Worm (Caenorhabditis elegans): Measurements from ENCODE around the gene nhr-130.
A peak's percentile ranks its signal among the peaks of the same experiment; 100 is the strongest.

nhr-130 gene

DNA sequence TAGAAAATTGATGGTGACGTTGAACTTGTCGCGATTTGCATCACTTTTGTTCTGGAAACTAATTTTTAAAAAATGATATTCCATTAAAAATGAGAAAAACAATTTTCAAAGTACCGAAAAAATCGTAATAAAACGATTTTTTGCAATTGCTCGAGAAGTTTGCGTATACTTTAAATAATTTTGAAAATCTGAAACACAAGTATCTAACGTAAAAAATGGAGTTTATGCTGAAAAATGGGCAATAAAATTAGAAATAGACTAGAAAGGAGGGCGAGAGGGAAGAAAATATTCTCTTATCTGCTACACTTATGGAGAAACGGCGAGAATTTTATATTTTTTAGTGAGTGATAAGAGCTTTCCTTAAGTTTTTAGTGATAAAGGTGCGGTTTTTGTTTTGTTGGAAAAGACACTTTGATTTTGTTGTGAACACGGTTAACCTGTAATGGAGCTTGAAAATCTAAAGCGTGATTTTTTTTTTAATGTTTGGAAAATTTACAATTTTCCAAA is at the start of gene nhr-130:
Gene nhr-130, minus strand, starts transcription at position 51 of the 507 bp plus-strand sequence.
- TF ChIP-seq pha-4 (tag; optimal IDR thresholded peaks at IDR 0.05) (peak; percentile 20), elt-2 (tag; optimal IDR thresholded peaks at IDR 0.05) (peak; percentile 90), pqm-1 (tag; optimal IDR thresholded peaks at IDR 0.05) (peak; percentile 77), ZK546.5 (tag; optimal IDR thresholded peaks at IDR 0.05) (no peak)

DNA sequence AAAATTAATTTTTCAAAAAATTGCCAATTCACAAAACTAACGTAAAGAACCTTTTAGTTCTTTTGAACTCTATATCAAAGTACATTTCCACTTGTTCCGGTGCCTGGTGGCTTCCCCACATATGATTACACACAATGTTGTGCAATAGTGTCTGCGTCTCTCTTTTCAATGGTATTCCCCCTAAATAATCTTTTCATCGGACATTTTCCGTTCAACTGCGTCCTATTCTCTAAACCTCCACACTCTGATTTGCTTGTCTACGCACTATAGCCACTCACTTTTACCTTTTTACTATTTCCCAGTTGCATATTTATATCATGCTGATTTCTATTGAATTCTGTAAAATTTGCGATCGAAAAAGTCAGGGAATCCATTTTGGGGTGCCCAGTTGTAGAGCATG is 48.9 kb upstream of the nhr-130 start, which contains the start of gene nhr-58:
Gene nhr-58, plus strand, starts transcription at position 214 of the 400 bp plus-strand sequence.
- peak; percentile 85 for TF ChIP-seq jun-1 (tag; optimal IDR thresholded peaks at IDR 0.05)
- TF ChIP-seq ceh-82 (tag; optimal IDR thresholded peaks at IDR 0.05), result no peak
- no peak for TF ChIP-seq nhr-76 (tag; optimal IDR thresholded peaks at IDR 0.05)
- TF ChIP-seq nhr-25 (tag; optimal IDR thresholded peaks at IDR 0.05), result peak; percentile 56
- TF ChIP-seq nfya-1 (tag; optimal IDR thresholded peaks at IDR 0.05; ENCODE audit: insufficient read depth), result peak; percentile 66
- TF ChIP-seq nhr-23 (tag; optimal IDR thresholded peaks at IDR 0.05), result peak; percentile 68
- no peak for TF ChIP-seq ZK546.5 (tag; optimal IDR thresholded peaks at IDR 0.05)
- TF ChIP-seq mdl-1 (tag; optimal IDR thresholded peaks at IDR 0.05), result peak; percentile 49
- peak; percentile 97 for TF ChIP-seq pqm-1 (tag; optimal IDR thresholded peaks at IDR 0.05)
- no peak for TF ChIP-seq lin-15B (tag; optimal IDR thresholded peaks at IDR 0.05)
- no peak for TF ChIP-seq R02D3.7 (tag; optimal IDR thresholded peaks at IDR 0.05)
- TF ChIP-seq nhr-43 (tag; optimal IDR thresholded peaks at IDR 0.05; ENCODE audit: poor library complexity, severe bottlenecking), result peak; percentile 40
- TF ChIP-seq lin-39 (tag; optimal IDR thresholded peaks at IDR 0.05), result peak; percentile 29
- TF ChIP-seq zag-1 (tag; optimal IDR thresholded peaks at IDR 0.05), result no peak
- no peak for TF ChIP-seq nhr-12 (tag; optimal IDR thresholded peaks at IDR 0.05)
- TF ChIP-seq nhr-11 (tag; optimal IDR thresholded peaks at IDR 0.05), result no peak
- peak; percentile 86 for TF ChIP-seq elt-2 (tag; optimal IDR thresholded peaks at IDR 0.05)
- TF ChIP-seq egl-27 (tag; optimal IDR thresholded peaks at IDR 0.05), result peak; percentile 78
- TF ChIP-seq pha-4 (tag; optimal IDR thresholded peaks at IDR 0.05), result peak; percentile 90
- peak; percentile 43 for TF ChIP-seq elt-1 (tag; optimal IDR thresholded peaks at IDR 0.05)
- TF ChIP-seq ceh-9 (tag; optimal IDR thresholded peaks at IDR 0.05), result no peak
- peak in 1 of 3 experiments; percentile 15 for TF ChIP-seq elt-3 (tag; optimal IDR thresholded peaks at IDR 0.05)
- no peak for TF ChIP-seq tbx-2 (tag; optimal IDR thresholded peaks at IDR 0.05)
- no peak for TF ChIP-seq daf-12 (tag; optimal IDR thresholded peaks at IDR 0.05)
- no peak for TF ChIP-seq ama-1 (optimal IDR thresholded peaks at IDR 0.05)

DNA sequence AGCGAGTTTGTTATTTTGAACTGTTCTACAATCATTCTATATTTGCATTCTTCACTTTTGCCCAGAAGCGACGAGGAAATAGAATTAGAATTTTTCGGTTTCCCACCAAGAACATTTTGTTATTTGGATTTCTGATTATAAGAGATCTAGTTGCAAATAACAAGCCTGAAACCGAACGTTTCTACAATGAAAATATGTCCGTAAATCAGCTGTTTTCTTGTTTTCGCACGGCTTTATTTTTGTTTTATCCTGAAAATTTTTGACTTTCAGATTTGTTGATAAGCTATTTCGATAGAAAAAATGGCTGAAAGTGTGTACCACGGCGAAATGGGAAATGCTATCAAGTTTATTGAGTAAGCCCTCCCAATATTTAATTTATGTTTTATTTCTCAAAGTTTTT is 44.5 kb upstream of the nhr-130 start, which contains the start of gene srw-108:
Gene srw-108, plus strand, starts transcription at position 301 of the 400 bp plus-strand sequence.
- TF ChIP-seq unc-39 (tag; optimal IDR thresholded peaks at IDR 0.05), result no peak
- no peak for TF ChIP-seq nhr-28 (tag; optimal IDR thresholded peaks at IDR 0.05)
- TF ChIP-seq ztf-4 (tag; optimal IDR thresholded peaks at IDR 0.05), result no peak
- TF ChIP-seq nhr-76 (tag; optimal IDR thresholded peaks at IDR 0.05), result no peak
- no peak for TF ChIP-seq ZK546.5 (tag; optimal IDR thresholded peaks at IDR 0.05)
- no peak for TF ChIP-seq elt-2 (tag; optimal IDR thresholded peaks at IDR 0.05)
- no peak for TF ChIP-seq lin-39 (tag; optimal IDR thresholded peaks at IDR 0.05)
- no peak for TF ChIP-seq hmg-11 (tag; optimal IDR thresholded peaks at IDR 0.05)
- TF ChIP-seq mml-1 (tag; optimal IDR thresholded peaks at IDR 0.05), result no peak
- TF ChIP-seq ceh-28 (tag; optimal IDR thresholded peaks at IDR 0.05), result no peak
- TF ChIP-seq fkh-2 (tag; optimal IDR thresholded peaks at IDR 0.05), result no peak
- no peak for TF ChIP-seq elt-3 (tag; optimal IDR thresholded peaks at IDR 0.05)
- no peak for TF ChIP-seq nhr-23 (tag; optimal IDR thresholded peaks at IDR 0.05)
- TF ChIP-seq sea-2 (GFP tag; optimal IDR thresholded peaks at IDR 0.05), result no peak
- no peak for TF ChIP-seq zag-1 (tag; optimal IDR thresholded peaks at IDR 0.05)
- no peak for TF ChIP-seq ceh-82 (tag; optimal IDR thresholded peaks at IDR 0.05)

- no peak for TF ChIP-seq eor-1 (tag; optimal IDR thresholded peaks at IDR 0.05)
- TF ChIP-seq lin-39 (tag; optimal IDR thresholded peaks at IDR 0.05), result no peak
- no peak for TF ChIP-seq ceh-28 (tag; optimal IDR thresholded peaks at IDR 0.05)
- TF ChIP-seq fkh-2 (tag; optimal IDR thresholded peaks at IDR 0.05), result no peak
- TF ChIP-seq nhr-28 (tag; optimal IDR thresholded peaks at IDR 0.05), result no peak
- no peak for TF ChIP-seq nhr-76 (tag; optimal IDR thresholded peaks at IDR 0.05)
- no peak for TF ChIP-seq fos-1 (tag; optimal IDR thresholded peaks at IDR 0.05)
- TF ChIP-seq lin-15B (tag; optimal IDR thresholded peaks at IDR 0.05), result no peak
- no peak for TF ChIP-seq ceh-9 (tag; optimal IDR thresholded peaks at IDR 0.05)
- TF ChIP-seq aly-2 (tag; optimal IDR thresholded peaks at IDR 0.05), result no peak
- TF ChIP-seq nhr-67 (tag; optimal IDR thresholded peaks at IDR 0.05), result no peak
- TF ChIP-seq zag-1 (tag; optimal IDR thresholded peaks at IDR 0.05), result no peak
- no peak for TF ChIP-seq ZK546.5 (tag; optimal IDR thresholded peaks at IDR 0.05)
- no peak for TF ChIP-seq tbx-2 (tag; optimal IDR thresholded peaks at IDR 0.05)
These were observed 41.9 kb upstream of the nhr-130 start, which contains the start of gene R11G11.16 for ce11 chrV:525040-525439. Gene R11G11.16 (minus strand): TSS chrV:525140.

All from whole organism, L3 larva.